Worm (Caenorhabditis elegans) whole organism, L1 larva: ENCODE data around the gene tofu-7.
A peak's percentile ranks its signal among the peaks of the same experiment; 100 is the strongest.

Experiments used
- efl-1 ChIP-seq, 4 experiments: fragments of 150-350 bp; optimal IDR thresholded peaks in 3 of 4; peaks in 1 of 4; 1 replicate in 1 of 4; 2 replicates in 3 of 4; lab custom pipeline; 2014; ENCODE audit warnings: missing biosample characterization in 2 of 4, missing genetic modification characterization in 2 of 4, missing genetic modification reagents in 2 of 4
- elt-3 ChIP-seq, 6 experiments: fragments of 150-350 bp in 1 of 6; sonication (generic microtip); optimal IDR thresholded peaks; 2 replicates each; lab custom pipeline; 2017 to 2018; ENCODE audit warnings: missing biosample characterization in 6 of 6, missing genetic modification characterization in 6 of 6, inconsistent platforms in 1 of 6
- lin-15B ChIP-seq: fragments of 150-350 bp; sonication (generic microtip); optimal IDR thresholded peaks from 3 replicates; lab custom pipeline; 2014; ENCODE audit warnings: missing biosample characterization, missing genetic modification characterization
- lsy-2 ChIP-seq, 2 experiments: fragments of 150-350 bp; optimal IDR thresholded peaks; 2 replicates each; lab custom pipeline; 2014; ENCODE audit warnings: missing biosample characterization in 2 of 2, missing genetic modification characterization in 2 of 2
- nhr-12 ChIP-seq: sonication (generic microtip); optimal IDR thresholded peaks from 2 replicates; lab custom pipeline; 2017; ENCODE audit warnings: missing biosample characterization, missing genetic modification characterization
- nhr-237 ChIP-seq: fragments of 150-350 bp; optimal IDR thresholded peaks from 2 replicates; lab custom pipeline; 2014; ENCODE audit warnings: missing biosample characterization, missing genetic modification characterization
- nhr-76 ChIP-seq: sonication (generic microtip); optimal IDR thresholded peaks from 2 replicates; lab custom pipeline; 2017; ENCODE audit warnings: missing biosample characterization, missing genetic modification characterization
- pqm-1 ChIP-seq: sonication (generic microtip); optimal IDR thresholded peaks from 3 replicates; lab custom pipeline; 2017; ENCODE audit warnings: missing biosample characterization, missing genetic modification characterization
- rnt-1 ChIP-seq: sonication (generic microtip); optimal IDR thresholded peaks from 2 replicates; lab custom pipeline; 2016; ENCODE audit warnings: mild to moderate bottlenecking, missing genetic modification characterization, moderate library complexity, missing compliant biosample characterization
- swsn-7 ChIP-seq: sonication (generic microtip); optimal IDR thresholded peaks from 2 replicates; lab custom pipeline; 2016; ENCODE audit warnings: missing genetic modification characterization, missing compliant biosample characterization
- unc-130 ChIP-seq: fragments of 150-350 bp; optimal IDR thresholded peaks from 2 replicates; lab custom pipeline; 2017; ENCODE audit warnings: missing biosample characterization, missing genetic modification characterization, inconsistent platforms
- unc-62 ChIP-seq: fragments of 150-350 bp; optimal IDR thresholded peaks from 2 replicates; lab custom pipeline; 2014; ENCODE audit warnings: missing biosample characterization, missing genetic modification reagents, missing genetic modification characterization
- zag-1 ChIP-seq: fragments of 150-350 bp; optimal IDR thresholded peaks from 2 replicates; lab custom pipeline; 2014; ENCODE audit warnings: missing biosample characterization, missing genetic modification characterization

ce11 chrIII:7120477-7120876 is 35.7 kb upstream of the tofu-7 start:
- TF ChIP-seq rnt-1 (no peak), efl-1 (optimal IDR thresholded peaks at IDR 0.05; lab: Kevin White, UChicago) (peak in 1 of 2 experiments; percentile 11), efl-1 (GFP tag; optimal IDR thresholded peaks at IDR 0.05 in 1 of 2; lab: Kevin White, UChicago) (peak in 1 of 2 experiments; percentile 93), lin-15B (tag; lab: Kevin White, UChicago) (no peak), unc-130 (tag; lab: Kevin White, UChicago) (no peak), unc-62 (GFP tag; lab: Kevin White, UChicago) (no peak), swsn-7 (peak; percentile 7), lsy-2 (tag; optimal IDR thresholded peaks at IDR 0.05; lab: Kevin White, UChicago) (peak; percentile 5 to 36), nhr-12 (tag; lab: Kevin White, UChicago) (no peak), nhr-76 (no peak), zag-1 (tag; lab: Kevin White, UChicago) (no peak), nhr-237 (tag; lab: Kevin White, UChicago) (no peak), elt-3 (tag; optimal IDR thresholded peaks at IDR 0.05; lab: Kevin White, UChicago) (peak in 2 of 6 experiments; percentile 29 to 52), pqm-1 (no peak)
